Fruit fly (Drosophila melanogaster): Measurements from ENCODE around the gene Trpgamma.

DNA sequence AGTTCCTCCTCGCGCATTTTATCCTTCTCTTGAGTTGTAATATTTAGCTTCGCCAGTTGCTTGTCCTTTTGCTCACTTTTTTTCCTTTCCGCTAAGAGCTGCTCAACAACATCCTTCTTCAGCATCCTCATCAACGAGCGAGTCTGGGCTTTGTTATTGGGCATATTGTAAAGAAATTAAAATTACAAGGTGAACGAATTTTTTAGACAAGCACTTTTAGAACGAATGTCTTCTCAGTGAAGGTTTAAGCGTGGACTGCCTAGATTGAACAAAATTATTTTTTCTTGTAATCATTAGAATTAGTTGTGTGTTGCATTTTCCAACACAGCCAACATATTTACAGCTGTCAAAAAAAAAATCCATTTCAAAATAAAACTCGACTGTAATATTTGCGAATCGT is 5.7 kb upstream of the Trpgamma start, which contains the start of gene CG33552:
- TF ChIP-seq ovo (GFP tag; optimal IDR thresholded peaks at IDR 0.05) (no peak), Mnt (GFP tag; optimal IDR thresholded peaks at IDR 0.05) (no peak), tj (GFP tag; optimal IDR thresholded peaks at IDR 0.05) (no peak), CG1620 (GFP tag; optimal IDR thresholded peaks at IDR 0.05) (no peak), CG14711 (tag; optimal IDR thresholded peaks at IDR 0.05) (no peak), pad (GFP tag; optimal IDR thresholded peaks at IDR 0.05) (no peak), Hr96 (GFP tag; optimal IDR thresholded peaks at IDR 0.05) (no peak), CG5204 (GFP tag; optimal IDR thresholded peaks at IDR 0.05) (no peak), kay (GFP tag; ENCODE audit: borderline replicate concordance) (no peak), CG7101 (tag; optimal IDR thresholded peaks at IDR 0.05) (no peak), cic (GFP tag; optimal IDR thresholded peaks at IDR 0.05) (no peak), CG11617 (GFP tag; optimal IDR thresholded peaks at IDR 0.05) (no peak), Crg-1 (GFP tag; optimal IDR thresholded peaks at IDR 0.05) (no peak), bab1 (GFP tag; optimal IDR thresholded peaks at IDR 0.05) (no peak)
